Worm (Caenorhabditis elegans): ENCODE data around the gene K04G7.1.
A peak's percentile ranks its signal among the peaks of the same experiment; 100 is the strongest.

K04G7.1 gene

ce11 chrIII:7165276-7165675 lies 2.8 kb downstream of the K04G7.1 start (continued):
- TF ChIP-seq hmg-1.2 (GFP tag; IDR thresholded peaks at IDR 0.05) (peak; percentile 10; the same call in 1 of the 2 replicates), T07F8.4 (tag; optimal IDR thresholded peaks at IDR 0.05) (no peak), snpc-3.4 (tag; optimal IDR thresholded peaks at IDR 0.05) (peak; percentile 44), efl-1 (GFP tag; optimal IDR thresholded peaks at IDR 0.05) (peak; percentile 70), attf-3 (GFP tag; conservative IDR thresholded peaks at IDR 0.05) (no peak)

ce11 chrIII:7165816-7166229 lies 3.3 kb downstream of the K04G7.1 start:
- no peak for TF ChIP-seq aptf-2 (GFP tag; conservative IDR thresholded peaks at IDR 0.05)
- TF ChIP-seq mxl-1 (tag; optimal IDR thresholded peaks at IDR 0.05): no peak
- no peak for TF ChIP-seq C17E4.6 (GFP tag; IDR thresholded peaks at IDR 0.05)
- TF ChIP-seq ztf-18 (tag; optimal IDR thresholded peaks at IDR 0.05): peak; percentile 54
- TF ChIP-seq ztf-3 (GFP tag; optimal IDR thresholded peaks at IDR 0.05): no peak
- peak; percentile 61 for TF ChIP-seq lin-54 (GFP tag; optimal IDR thresholded peaks at IDR 0.05)
- no peak for TF ChIP-seq him-1 (tag; optimal IDR thresholded peaks at IDR 0.05)
- no peak for TF ChIP-seq tbp1 (GFP tag; optimal IDR thresholded peaks at IDR 0.05)
- TF ChIP-seq F49E8.2 (tag; optimal IDR thresholded peaks at IDR 0.05; ENCODE audit: insufficient read depth): no peak
- TF ChIP-seq mes-4 (tag; optimal IDR thresholded peaks at IDR 0.05): no peak
- TF ChIP-seq lir-1 (GFP tag; conservative IDR thresholded peaks at IDR 0.05): no peak
- no peak for TF ChIP-seq fkh-3 (tag; optimal IDR thresholded peaks at IDR 0.05)
- peak in 1 of 3 experiments; percentile 54 for TF ChIP-seq lin-35 (GFP tag; optimal IDR thresholded peaks at IDR 0.05)
- no peak for TF ChIP-seq nfya-1 (tag; optimal IDR thresholded peaks at IDR 0.05; ENCODE audit: borderline replicate concordance, insufficient read depth)
- no peak for TF ChIP-seq mcd-1 (GFP tag; IDR thresholded peaks at IDR 0.05)
- TF ChIP-seq let-607 (tag; optimal IDR thresholded peaks at IDR 0.05): peak; percentile 68 to 75
- TF ChIP-seq unc-62 (GFP tag; optimal IDR thresholded peaks at IDR 0.05): no peak
- no peak for TF ChIP-seq repo-1 (tag; optimal IDR thresholded peaks at IDR 0.05)
- no peak for TF ChIP-seq snpc-1.1 (tag; optimal IDR thresholded peaks at IDR 0.05; ENCODE audit: insufficient read depth)
- TF ChIP-seq rec-8 (tag; optimal IDR thresholded peaks at IDR 0.05): no peak
- no peak for TF ChIP-seq Y56A3A.18 (GFP tag; IDR thresholded peaks at IDR 0.05)
- TF ChIP-seq ceh-91 (GFP tag; IDR thresholded peaks at IDR 0.05): no peak
- no peak for TF ChIP-seq egrh-3 (GFP tag; IDR thresholded peaks at IDR 0.05)
- TF ChIP-seq sdz-38 (tag; optimal IDR thresholded peaks at IDR 0.05): no peak
- no peak for TF ChIP-seq let-526 (GFP tag; IDR thresholded peaks at IDR 0.05)
- TF ChIP-seq nhr-120 (GFP tag; IDR thresholded peaks at IDR 0.05): no peak
- no peak for TF ChIP-seq sptf-2 (GFP tag; optimal IDR thresholded peaks at IDR 0.05)
- TF ChIP-seq F10E7.11 (tag; optimal IDR thresholded peaks at IDR 0.05): no peak
- TF ChIP-seq nfyb-1 (GFP tag; IDR thresholded peaks at IDR 0.05): 0 out of 2 replicates have a peak, but pooled peaks have one; percentile 55
- 0 out of 2 replicates have a peak, but pooled peaks have one; percentile 20 for TF ChIP-seq B0336.3 (GFP tag; IDR thresholded peaks at IDR 0.05)
- TF ChIP-seq ets-4 (GFP tag; optimal IDR thresholded peaks at IDR 0.05): peak; percentile 87
- TF ChIP-seq snpc-4 (GFP tag; optimal IDR thresholded peaks at IDR 0.05): no peak
- TF ChIP-seq snpc-4 (tag; optimal IDR thresholded peaks at IDR 0.05): peak in 2 of 4 experiments; percentile 21 to 76
- peak; percentile 15 for TF ChIP-seq lin-40 (tag; optimal IDR thresholded peaks at IDR 0.05)
- no peak for TF ChIP-seq ccch-3 (GFP tag; optimal IDR thresholded peaks at IDR 0.05)
- TF ChIP-seq madf-6 (GFP tag; IDR thresholded peaks at IDR 0.05): no peak
- no peak for TF ChIP-seq Y53F4B.3 (GFP tag; IDR thresholded peaks at IDR 0.05)
- no peak for TF ChIP-seq D2030.7 (GFP tag; IDR thresholded peaks at IDR 0.05)
- peak; percentile 98 for TF ChIP-seq nhr-80 (tag; optimal IDR thresholded peaks at IDR 0.05)
- TF ChIP-seq snpc-1.3 (tag; optimal IDR thresholded peaks at IDR 0.05; ENCODE audit: insufficient read depth): no peak
- TF ChIP-seq ceh-58 (GFP tag; IDR thresholded peaks at IDR 0.05): no peak
- no peak for TF ChIP-seq ZK185.1 (tag; optimal IDR thresholded peaks at IDR 0.05; ENCODE audit: poor library complexity, severe bottlenecking)
